Worm (Caenorhabditis elegans): ENCODE results near the gene C54F6.19.
A peak's percentile ranks its signal among the peaks of the same experiment; 100 is the strongest.
"Not testable (repeated sequence)": the region's sequence is repeated elsewhere in the genome, so short reads cannot be mapped to it uniquely, and the experiment has no call there.

Gene C54F6.19

DNA sequence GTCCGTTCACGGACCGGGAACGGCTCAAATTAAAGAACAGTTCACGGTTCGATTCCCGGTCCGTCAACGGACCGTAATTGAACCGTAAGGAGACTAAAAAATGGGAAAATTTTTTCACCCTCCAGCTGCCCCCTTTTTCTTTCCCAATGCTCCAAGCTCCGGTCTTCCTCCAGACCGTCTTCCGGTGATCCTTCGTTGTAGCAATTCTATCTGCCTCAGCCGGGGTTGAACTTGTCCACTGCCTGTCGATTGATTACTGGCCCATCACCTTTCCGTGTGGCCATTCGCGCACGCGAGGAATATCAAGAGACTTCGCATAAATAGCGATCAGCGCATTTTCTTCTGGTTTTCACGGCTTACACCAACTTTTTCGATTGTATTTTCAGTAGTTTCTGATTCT lies 3.2 kb downstream of the C54F6.19 start (continued):
- TF ChIP-seq F37B4.10 (GFP tag; IDR thresholded peaks at IDR 0.05): 0 out of 2 replicates have a peak, but pooled peaks have one; percentile 11
- peak; percentile 45 for TF ChIP-seq him-1 (tag; optimal IDR thresholded peaks at IDR 0.05)
- peak; percentile 93 for TF ChIP-seq egl-44 (GFP tag; IDR thresholded peaks at IDR 0.05)
- TF ChIP-seq ceh-40 (GFP tag; IDR thresholded peaks at IDR 0.05): peak; percentile 77; the same call in 1 of the 2 replicates
- TF ChIP-seq let-526 (GFP tag; IDR thresholded peaks at IDR 0.05): peak; percentile 72; the same call in 1 of the 2 replicates
- peak; percentile 81; the same call in 1 of the 2 replicates for TF ChIP-seq ceh-58 (GFP tag; IDR thresholded peaks at IDR 0.05)
- peak; percentile 51; the same call in 1 of the 2 replicates for TF ChIP-seq sea-2 (GFP tag; IDR thresholded peaks at IDR 0.05)
- peak; percentile 85 for TF ChIP-seq tbp1 (GFP tag; optimal IDR thresholded peaks at IDR 0.05)
- peak; percentile 30 for TF ChIP-seq ztf-18 (tag; optimal IDR thresholded peaks at IDR 0.05)
- TF ChIP-seq egl-18 (GFP tag; IDR thresholded peaks at IDR 0.05): 0 out of 2 replicates have a peak, but pooled peaks have one; percentile 57
- peak; percentile 58 for TF ChIP-seq nhr-90 (tag; optimal IDR thresholded peaks at IDR 0.05)
- TF ChIP-seq nfya-2 (GFP tag; IDR thresholded peaks at IDR 0.05): 0 out of 2 replicates have a peak, but pooled peaks have one; percentile 23
- TF ChIP-seq pbrm-1 (GFP tag; IDR thresholded peaks at IDR 0.05): peak; percentile 69
- peak; percentile 47 for TF ChIP-seq mxl-1 (tag; optimal IDR thresholded peaks at IDR 0.05)
- peak; percentile 63; the same call in 1 of the 2 replicates for TF ChIP-seq madf-3 (GFP tag; IDR thresholded peaks at IDR 0.05)
- TF ChIP-seq rcor-1 (GFP tag; IDR thresholded peaks at IDR 0.05): peak; percentile 78
- peak; percentile 67 for TF ChIP-seq mcd-1 (GFP tag; IDR thresholded peaks at IDR 0.05)
- peak; percentile 62; the same call in 1 of the 2 replicates for TF ChIP-seq Y53F4B.3 (GFP tag; IDR thresholded peaks at IDR 0.05)
- peak; percentile 62 for TF ChIP-seq B0261.1 (tag; optimal IDR thresholded peaks at IDR 0.05)
- TF ChIP-seq aptf-3 (GFP tag; IDR thresholded peaks at IDR 0.05): peak; percentile 93
- TF ChIP-seq lin-54 (GFP tag; optimal IDR thresholded peaks at IDR 0.05): peak; percentile 57
- peak; percentile 36; the same call in 1 of the 2 replicates for TF ChIP-seq hmg-20 (GFP tag; IDR thresholded peaks at IDR 0.05)
- peak; percentile 43 for TF ChIP-seq madf-8 (GFP tag; conservative IDR thresholded peaks at IDR 0.05)
- peak; percentile 66; the same call in 1 of the 2 replicates for TF ChIP-seq bed-2 (GFP tag; IDR thresholded peaks at IDR 0.05)
- TF ChIP-seq T07F8.4 (tag; optimal IDR thresholded peaks at IDR 0.05): peak; percentile 43
- TF ChIP-seq Y56A3A.18 (GFP tag; IDR thresholded peaks at IDR 0.05): peak; percentile 91
- peak; percentile 78 for TF ChIP-seq aptf-2 (GFP tag; conservative IDR thresholded peaks at IDR 0.05)
- TF ChIP-seq C17E4.6 (GFP tag; IDR thresholded peaks at IDR 0.05): peak; percentile 70
- TF ChIP-seq bed-1 (GFP tag; IDR thresholded peaks at IDR 0.05): peak; percentile 84; the same call in 1 of the 2 replicates
- TF ChIP-seq hmg-1.2 (GFP tag; IDR thresholded peaks at IDR 0.05): peak; percentile 57
- TF ChIP-seq lag-1 (GFP tag; IDR thresholded peaks at IDR 0.05): 0 out of 2 replicates have a peak, but pooled peaks have one; percentile 59
- peak; percentile 36; the same call in 1 of the 2 replicates for TF ChIP-seq cebp-1 (GFP tag; IDR thresholded peaks at IDR 0.05)
- TF ChIP-seq cebp-1 (tag; optimal IDR thresholded peaks at IDR 0.05): not testable (repeated sequence)
- TF ChIP-seq F39B2.1 (GFP tag; IDR thresholded peaks at IDR 0.05): 0 out of 2 replicates have a peak, but pooled peaks have one; percentile 38
- TF ChIP-seq ekl-4 (GFP tag; IDR thresholded peaks at IDR 0.05): peak; percentile 83; the same call in 1 of the 2 replicates
- 0 out of 2 replicates have a peak, but pooled peaks have one; percentile 71 for TF ChIP-seq cebp-2 (GFP tag; IDR thresholded peaks at IDR 0.05)

ce11 chrV:7551821-7552220 lies 6.5 kb downstream of the C54F6.19 start, which contains the start of gene F19F10.3:
Gene F19F10.3 (plus strand): TSS chrV:7552121.
- TF ChIP-seq sptf-2 (GFP tag; optimal IDR thresholded peaks at IDR 0.05): no peak

DNA sequence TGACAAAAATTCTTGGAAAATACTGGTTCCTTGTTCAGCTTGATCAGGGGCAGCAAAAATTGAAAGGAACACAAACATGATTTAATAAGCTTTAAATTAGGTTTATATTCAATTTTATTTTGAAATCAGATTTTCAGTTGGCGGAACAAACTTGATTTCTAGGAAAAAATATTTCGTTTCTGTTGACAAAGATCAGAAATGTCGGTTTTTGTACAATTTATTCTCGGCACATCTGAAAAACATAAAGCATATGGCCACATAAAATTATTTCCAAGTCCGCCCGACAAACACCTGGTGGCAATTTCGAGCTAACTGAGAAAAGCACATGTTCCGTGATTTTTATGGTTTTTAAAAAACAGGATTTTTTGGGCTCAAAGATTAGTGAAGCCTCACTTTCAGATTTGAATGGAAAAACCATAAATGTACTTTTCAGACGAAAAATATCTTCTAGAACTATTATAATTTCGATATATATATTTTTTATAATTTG lies 8.6 kb downstream of the C54F6.19 start, which contains the start of gene ttr-10:
ttr-10 (minus strand) TSS at position 51 of the 490 bp plus-strand sequence.
- TF ChIP-seq die-1 (tag; optimal IDR thresholded peaks at IDR 0.05): no peak
- TF ChIP-seq B0019.2 (GFP tag; conservative IDR thresholded peaks at IDR 0.05): no peak
- TF ChIP-seq rcor-1 (GFP tag; IDR thresholded peaks at IDR 0.05): no peak
- TF ChIP-seq F55B11.4 (tag; optimal IDR thresholded peaks at IDR 0.05; ENCODE audit: borderline replicate concordance, insufficient read depth): no peak
- TF ChIP-seq F23B12.7 (tag; optimal IDR thresholded peaks at IDR 0.05; ENCODE audit: insufficient read depth): no peak
- TF ChIP-seq xnd-1 (tag; optimal IDR thresholded peaks at IDR 0.05): no peak
- TF ChIP-seq Y56A3A.18 (GFP tag; IDR thresholded peaks at IDR 0.05): no peak
- TF ChIP-seq hrde-1 (tag; optimal IDR thresholded peaks at IDR 0.05; ENCODE audit: borderline replicate concordance): no peak
- no peak for TF ChIP-seq madf-6 (GFP tag; IDR thresholded peaks at IDR 0.05)
- no peak for TF ChIP-seq nhr-120 (GFP tag; IDR thresholded peaks at IDR 0.05)
- TF ChIP-seq ama-1 (optimal IDR thresholded peaks at IDR 0.05): no peak
- no peak for TF ChIP-seq ama-1 (GFP tag; optimal IDR thresholded peaks at IDR 0.05)
- TF ChIP-seq tbx-9 (tag; optimal IDR thresholded peaks at IDR 0.05; ENCODE audit: borderline replicate concordance): no peak
